Worm (Caenorhabditis elegans) whole organism, L2 larva: Measurements from ENCODE around the gene Y55F3AM.21.

Experiments used
- ama-1 ChIP-seq: fragments of 150-350 bp; optimal IDR thresholded peaks from 2 replicates; lab custom pipeline; 2018; ENCODE audit warnings: inconsistent platforms
- mdl-1 ChIP-seq, 2 experiments: fragments of 150-350 bp in 1 of 2; sonication (generic microtip) in 1 of 2; optimal IDR thresholded peaks; 2 replicates each; lab custom pipeline; 2017; ENCODE audit warnings: missing biosample characterization in 2 of 2, missing genetic modification characterization in 2 of 2
- zag-1 ChIP-seq: fragments of 150-350 bp; optimal IDR thresholded peaks from 2 replicates; lab custom pipeline; 2014; ENCODE audit warnings: missing biosample characterization, missing genetic modification characterization

- no peak for TF ChIP-seq ama-1 (lab: Kevin White, UChicago)
- TF ChIP-seq mdl-1 (tag; optimal IDR thresholded peaks at IDR 0.05; lab: Kevin White, UChicago), result no peak
- TF ChIP-seq zag-1 (tag; lab: Kevin White, UChicago), result no peak
Measured at ce11 chrIV:1056263-1056942, 4.9 kb upstream of the Y55F3AM.21 start, which contains the start of the genes Y55F3AM.13 and mrps-25.
